Worm (Caenorhabditis elegans) whole organism, L4 larva: Measurements from ENCODE around the gene eif-2D.

Experiments
- D1046.2 ChIP-seq: fragments of 200-800 bp; sonication (Bioruptor generic); IDR thresholded peaks from 2 replicates; pipeline ENCODE4 v1.3.6; 2022; ENCODE audit warnings: missing genetic modification characterization, missing compliant biosample characterization
- F44E2.7 ChIP-seq: fragments of 200-800 bp; sonication (Bioruptor generic); IDR thresholded peaks from 2 replicates; pipeline ENCODE4 v2.1.2; 2022; ENCODE audit warnings: missing genetic modification characterization, missing compliant biosample characterization
- T20F7.1 ChIP-seq: fragments of 200-800 bp; sonication (Bioruptor generic); optimal IDR thresholded peaks from 2 replicates; lab custom pipeline; 2018; ENCODE audit warnings: mild to moderate bottlenecking, missing genetic modification characterization, missing compliant biosample characterization
- T26A8.4 ChIP-seq: fragments of 200-800 bp; sonication (Bioruptor generic); IDR thresholded peaks from 2 replicates; pipeline ENCODE4 v1.3.6; 2022; ENCODE audit warnings: missing genetic modification characterization, missing compliant biosample characterization
- Y105C5A.15 ChIP-seq: fragments of 200-800 bp; sonication (Bioruptor generic); IDR thresholded peaks from 2 replicates; pipeline ENCODE4 v1.3.6; 2022; ENCODE audit warnings: missing genetic modification characterization, missing compliant biosample characterization
- Y75B8A.6 ChIP-seq: fragments of 200-800 bp; sonication (Bioruptor generic); IDR thresholded peaks from 2 replicates; pipeline ENCODE4 v1.3.6; 2022; ENCODE audit warnings: missing genetic modification reagents, missing genetic modification characterization, missing compliant biosample characterization
- ZK546.5 ChIP-seq, 2 experiments: sonication (generic microtip); optimal IDR thresholded peaks; 2 replicates each; lab custom pipeline; 2017; ENCODE audit warnings: missing biosample characterization in 2 of 2, missing genetic modification characterization in 2 of 2
- aha-1 ChIP-seq: fragments of 150-350 bp; peaks from one replicate; lab custom pipeline; 2014; ENCODE audit warnings: missing biosample characterization, missing genetic modification characterization
- attf-4 ChIP-seq: sonication (generic microtip); optimal IDR thresholded peaks from 3 replicates; lab custom pipeline; 2017; ENCODE audit warnings: missing biosample characterization, missing genetic modification characterization
- ceh-32 ChIP-seq: sonication (generic microtip); optimal IDR thresholded peaks from 2 replicates; lab custom pipeline; 2016; ENCODE audit warnings: mild to moderate bottlenecking, missing genetic modification characterization, missing compliant biosample characterization; ENCODE audit not compliant: poor library complexity
- cey-2 ChIP-seq: sonication (generic microtip); optimal IDR thresholded peaks from 3 replicates; lab custom pipeline; 2017; ENCODE audit warnings: missing genetic modification characterization, mild to moderate bottlenecking, missing compliant biosample characterization, antibody characterized with exemption, borderline replicate concordance; ENCODE audit not compliant: insufficient read depth
- daf-19 ChIP-seq: fragments of 200-800 bp; sonication (Bioruptor generic); conservative IDR thresholded peaks from 2 replicates; pipeline ENCODE4 v1.3.6; 2022; ENCODE audit warnings: missing genetic modification characterization, missing compliant biosample characterization
- daf-8 ChIP-seq: fragments of 200-800 bp; sonication (Bioruptor generic); IDR thresholded peaks from 2 replicates; pipeline ENCODE4 v1.3.6; 2022; ENCODE audit warnings: missing genetic modification characterization, missing compliant biosample characterization
- dmd-6 ChIP-seq: fragments of 200-800 bp; sonication (Bioruptor generic); IDR thresholded peaks from 2 replicates; pipeline ENCODE4 v1.3.6; 2022; ENCODE audit warnings: missing genetic modification reagents, missing genetic modification characterization, missing compliant biosample characterization
- duxl-1 ChIP-seq: sonication (generic microtip); optimal IDR thresholded peaks from 2 replicates; lab custom pipeline; 2016; ENCODE audit warnings: mild to moderate bottlenecking, missing genetic modification characterization, moderate library complexity, missing compliant biosample characterization; ENCODE audit not compliant: poor library complexity
- dve-1 ChIP-seq: sonication (generic microtip); optimal IDR thresholded peaks from 2 replicates; lab custom pipeline; 2017; ENCODE audit warnings: antibody characterized with exemption, mild to moderate bottlenecking, missing genetic modification characterization, missing compliant biosample characterization; ENCODE audit not compliant: insufficient read depth
- egl-43 ChIP-seq: fragments of 200-800 bp; sonication (Bioruptor generic); IDR thresholded peaks from 2 replicates; pipeline ENCODE4 v1.3.6; 2022; ENCODE audit warnings: missing genetic modification reagents, missing genetic modification characterization, missing compliant biosample characterization
- fkh-10 ChIP-seq: fragments of 150-350 bp; optimal IDR thresholded peaks from 2 replicates; lab custom pipeline; 2014; ENCODE audit warnings: missing biosample characterization, missing genetic modification reagents, missing genetic modification characterization
- gei-8 ChIP-seq: fragments of 200-800 bp; sonication (Bioruptor generic); optimal IDR thresholded peaks from 2 replicates; lab custom pipeline; 2018; ENCODE audit warnings: mild to moderate bottlenecking, missing genetic modification characterization, missing compliant biosample characterization
- hlh-11 ChIP-seq: fragments of 200-800 bp; sonication (Bioruptor generic); optimal IDR thresholded peaks from 2 replicates; lab custom pipeline; 2018; ENCODE audit warnings: mild to moderate bottlenecking, missing genetic modification characterization, missing compliant biosample characterization
- hlh-30 ChIP-seq: sonication (generic microtip); optimal IDR thresholded peaks from 2 replicates; lab custom pipeline; 2017; ENCODE audit warnings: antibody characterized with exemption, mild to moderate bottlenecking, missing genetic modification characterization, missing compliant biosample characterization; ENCODE audit not compliant: insufficient read depth
- jun-1 ChIP-seq: fragments of 150-350 bp; optimal IDR thresholded peaks from 2 replicates; lab custom pipeline; 2014; ENCODE audit warnings: missing biosample characterization, missing genetic modification reagents, missing genetic modification characterization
- lim-7 ChIP-seq: fragments of 200-800 bp; sonication (Bioruptor generic); IDR thresholded peaks from 2 replicates; pipeline ENCODE4 v1.3.6; 2022; ENCODE audit warnings: missing genetic modification characterization, missing compliant biosample characterization
- lir-3 ChIP-seq: sonication (generic microtip); optimal IDR thresholded peaks from 2 replicates; lab custom pipeline; 2016; ENCODE audit warnings: mild to moderate bottlenecking, missing genetic modification characterization, missing compliant biosample characterization
- madf-5 ChIP-seq, 2 experiments: fragments of 200-800 bp; sonication (Bioruptor generic); IDR thresholded peaks; 2 replicates each; pipeline ENCODE4 v1.3.6; 2022; ENCODE audit warnings: missing compliant biosample characterization in 2 of 2, missing genetic modification characterization in 2 of 2
- mdl-1 ChIP-seq, 2 experiments: fragments of 150-350 bp in 1 of 2; sonication (generic microtip) in 1 of 2; optimal IDR thresholded peaks; 2 replicates each; lab custom pipeline; 2014 to 2017; ENCODE audit warnings: missing biosample characterization in 2 of 2, missing genetic modification characterization in 2 of 2
- mep-1 ChIP-seq: fragments of 150-350 bp; sonication (generic microtip); optimal IDR thresholded peaks from 3 replicates; lab custom pipeline; 2014; ENCODE audit warnings: missing biosample characterization, missing genetic modification characterization
- mxl-2 ChIP-seq: fragments of 200-800 bp; sonication (Bioruptor generic); conservative IDR thresholded peaks from 2 replicates; pipeline ENCODE4 v1.3.6; 2022; ENCODE audit warnings: missing genetic modification reagents, missing genetic modification characterization, missing compliant biosample characterization
- mxl-3 ChIP-seq: fragments of 200-800 bp; sonication (Bioruptor generic); optimal IDR thresholded peaks from 2 replicates; lab custom pipeline; 2018; ENCODE audit warnings: mild to moderate bottlenecking, missing genetic modification characterization, missing compliant biosample characterization
- nhr-102 ChIP-seq: sonication (generic microtip); optimal IDR thresholded peaks from 2 replicates; lab custom pipeline; 2016; ENCODE audit warnings: mild to moderate bottlenecking, missing genetic modification characterization, moderate library complexity, missing compliant biosample characterization
- nhr-11 ChIP-seq: fragments of 150-350 bp; optimal IDR thresholded peaks from 2 replicates; lab custom pipeline; 2014; ENCODE audit warnings: missing biosample characterization, missing genetic modification characterization
- nhr-28 ChIP-seq: fragments of 150-350 bp; optimal IDR thresholded peaks from 2 replicates; lab custom pipeline; 2014; ENCODE audit warnings: missing biosample characterization, missing genetic modification characterization
- nhr-6 ChIP-seq: fragments of 150-350 bp; optimal IDR thresholded peaks from 2 replicates; lab custom pipeline; 2014; ENCODE audit warnings: missing biosample characterization, missing genetic modification characterization
- nhr-76 ChIP-seq: fragments of 150-350 bp; optimal IDR thresholded peaks from 2 replicates; lab custom pipeline; 2014; ENCODE audit warnings: missing biosample characterization, missing genetic modification characterization
- nhr-77 ChIP-seq: fragments of 150-350 bp; optimal IDR thresholded peaks from 2 replicates; lab custom pipeline; 2014; ENCODE audit warnings: missing biosample characterization, missing genetic modification characterization
- php-3 ChIP-seq: fragments of 200-800 bp; sonication (Bioruptor generic); IDR thresholded peaks from 2 replicates; pipeline ENCODE4 v1.3.6; 2022; ENCODE audit warnings: missing genetic modification reagents, missing genetic modification characterization, missing compliant biosample characterization
- tag-97 ChIP-seq: fragments of 200-800 bp; sonication (Bioruptor generic); IDR thresholded peaks from 2 replicates; pipeline ENCODE4 v1.3.6; 2022; ENCODE audit warnings: missing genetic modification characterization, missing compliant biosample characterization
- tra-1 ChIP-seq: fragments of 200-800 bp; sonication (Bioruptor generic); IDR thresholded peaks from 2 replicates; pipeline ENCODE4 v1.3.6; 2022; ENCODE audit warnings: missing genetic modification reagents, missing genetic modification characterization, missing compliant biosample characterization
- unc-62 ChIP-seq, 3 experiments: fragments of 150-350 bp in 1 of 3; sonication (generic microtip); optimal IDR thresholded peaks in 2 of 3; peaks in 1 of 3; 1 replicate in 1 of 3; 2 replicates in 2 of 3; lab custom pipeline; 2014 to 2017; ENCODE audit warnings: missing biosample characterization in 3 of 3, missing genetic modification characterization in 3 of 3, missing genetic modification reagents in 3 of 3, missing genotype in 1 of 3
- vab-7 ChIP-seq: fragments of 200-800 bp; sonication (Bioruptor generic); IDR thresholded peaks from 2 replicates; pipeline ENCODE4 v1.3.6; 2022; ENCODE audit warnings: missing genetic modification reagents, missing genetic modification characterization, missing compliant biosample characterization
- zag-1 ChIP-seq: fragments of 150-350 bp; optimal IDR thresholded peaks from 2 replicates; lab custom pipeline; 2014; ENCODE audit warnings: missing biosample characterization, missing genetic modification characterization
- ztf-7 ChIP-seq: fragments of 150-350 bp; optimal IDR thresholded peaks from 2 replicates; lab custom pipeline; 2014; ENCODE audit warnings: missing biosample characterization, missing genetic modification characterization

Gene eif-2D

DNA sequence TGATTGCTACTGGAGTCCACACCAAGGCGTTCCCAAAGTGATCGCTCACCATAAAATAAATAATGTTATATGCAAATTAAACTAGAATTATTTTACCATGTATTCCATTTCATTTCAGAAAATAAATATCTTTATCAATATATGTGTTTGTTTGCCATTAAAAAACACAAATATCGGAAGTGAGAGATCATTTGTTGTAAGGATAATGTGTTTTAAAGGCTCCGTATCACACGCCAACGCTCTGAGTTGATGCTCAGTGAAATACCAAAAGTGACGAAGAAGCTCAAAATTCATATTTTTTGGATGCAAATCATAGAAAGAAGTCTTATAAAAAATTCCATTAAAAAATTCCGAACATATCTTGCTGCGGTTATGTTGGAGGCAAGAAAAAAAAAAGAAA, 4.7 kb downstream of the eif-2D start:
- no peak for TF ChIP-seq nhr-102 (tag; lab: Kevin White, UChicago)
- TF ChIP-seq unc-62 (GFP tag; optimal IDR thresholded peaks at IDR 0.05 in 1 of 2; lab: Kevin White, UChicago) = peak in 1 of 2 experiments; percentile 91
- TF ChIP-seq unc-62 (tag; optimal IDR thresholded peaks at IDR 0.05; lab: Kevin White, UChicago) = no peak

DNA sequence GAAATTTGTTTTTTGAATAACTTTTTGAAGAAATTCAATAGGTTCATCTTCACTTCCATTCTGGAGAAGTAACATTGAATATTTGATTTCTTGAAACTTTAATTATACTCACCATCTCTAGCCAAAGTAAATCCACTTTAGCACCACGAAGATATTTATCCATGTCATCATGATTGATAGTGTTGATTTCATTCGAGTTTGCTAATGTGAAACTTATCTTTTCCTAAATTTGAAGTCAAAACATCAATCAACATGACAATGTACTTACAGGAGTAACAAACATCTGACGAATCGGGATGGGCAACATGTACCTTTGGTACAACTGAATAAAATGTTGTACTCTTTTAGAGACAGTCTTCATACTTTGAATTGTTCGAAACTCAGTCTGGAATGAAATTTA, 5.8 kb downstream of the eif-2D start:
- peak; percentile 56 for TF ChIP-seq aha-1 (tag; lab: Kevin White, UChicago)
- no peak for TF ChIP-seq daf-8 (GFP tag; lab: Robert Waterston, UW)
- TF ChIP-seq unc-62 (GFP tag; optimal IDR thresholded peaks at IDR 0.05 in 1 of 2; lab: Kevin White, UChicago) = peak in 1 of 2 experiments; percentile 62
- TF ChIP-seq unc-62 (tag; optimal IDR thresholded peaks at IDR 0.05; lab: Kevin White, UChicago) = no peak

DNA sequence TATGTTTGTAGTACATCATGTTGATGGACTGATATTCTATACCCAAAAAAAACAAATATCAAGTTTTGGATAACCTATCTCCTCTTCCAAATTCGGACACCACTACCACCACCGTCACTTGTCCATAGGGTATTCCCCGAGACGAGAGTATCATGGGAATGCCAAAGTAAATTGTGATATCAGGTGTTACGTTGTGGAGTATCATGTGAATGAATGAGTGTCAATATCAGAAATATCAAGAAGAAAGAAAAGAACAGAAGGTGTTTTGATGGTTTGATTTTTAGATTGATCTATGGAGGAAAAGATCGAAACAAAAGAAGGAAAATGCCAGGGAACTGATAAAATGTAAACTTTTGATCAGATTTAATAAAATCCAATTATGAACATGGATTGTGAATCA, 6.7 kb downstream of the eif-2D start:
- TF ChIP-seq Y105C5A.15 (GFP tag; lab: Robert Waterston, UW) = no peak
- TF ChIP-seq nhr-28 (tag; lab: Kevin White, UChicago) = peak; percentile 70
- TF ChIP-seq nhr-6 (tag; lab: Kevin White, UChicago) = peak; percentile 30
- TF ChIP-seq nhr-77 (tag; lab: Kevin White, UChicago) = peak; percentile 21
- no peak for TF ChIP-seq daf-19 (GFP tag; lab: Robert Waterston, UW)
- TF ChIP-seq hlh-30 (tag; lab: Kevin White, UChicago) = peak; percentile 90
- TF ChIP-seq dve-1 (tag; lab: Kevin White, UChicago) = peak; percentile 52
- TF ChIP-seq mep-1 (tag; lab: Kevin White, UChicago) = peak; percentile 7
- TF ChIP-seq mxl-3 (GFP tag; lab: Kevin White, UChicago) = peak; percentile 31
- TF ChIP-seq vab-7 = no peak
- peak; percentile 78 for TF ChIP-seq dmd-6 (GFP tag; lab: Robert Waterston, UW)
- peak in 1 of 2 experiments; percentile 50 for TF ChIP-seq mdl-1 (tag; optimal IDR thresholded peaks at IDR 0.05; lab: Kevin White, UChicago)
- peak; percentile 80 for TF ChIP-seq aha-1 (tag; lab: Kevin White, UChicago)
- peak; percentile 47 for TF ChIP-seq nhr-11 (tag; lab: Kevin White, UChicago)
- peak; percentile 51 for TF ChIP-seq hlh-11 (tag; lab: Kevin White, UChicago)
- TF ChIP-seq Y75B8A.6 = no peak

DNA sequence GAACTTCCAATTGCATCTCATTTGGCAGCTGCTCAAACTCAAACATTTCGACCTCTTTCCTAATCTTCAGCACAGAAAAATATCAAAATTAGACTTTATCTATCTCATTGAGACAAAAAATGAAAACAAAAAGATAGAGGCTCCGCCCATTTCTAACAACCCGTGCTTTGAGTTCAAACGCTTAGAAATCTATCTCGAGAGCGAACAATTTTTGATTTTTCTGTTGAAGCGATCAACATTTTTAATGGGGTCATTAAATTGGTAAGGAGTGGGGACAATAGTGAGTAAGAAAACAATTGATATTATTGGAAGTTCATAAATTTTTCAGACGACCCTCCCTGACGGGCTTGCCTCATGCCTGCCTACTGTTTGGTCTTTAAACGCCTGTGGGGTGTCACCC, 7.3 kb downstream of the eif-2D start, which contains the start of the genes C25H3.10 and C25H3.1:
TSS of gene C25H3.10 (minus strand) at position 101 of the 400 bp plus-strand sequence.
TSS of gene C25H3.1 (plus strand) at position 203 of the 400 bp plus-strand sequence.
- TF ChIP-seq hlh-30 (tag; lab: Kevin White, UChicago) = peak; percentile 19
- peak; percentile 12 for TF ChIP-seq nhr-28 (tag; lab: Kevin White, UChicago)
- TF ChIP-seq vab-7 = no peak

- no peak for TF ChIP-seq ceh-32 (tag; lab: Kevin White, UChicago)
- no peak for TF ChIP-seq tra-1 (GFP tag; lab: Robert Waterston, UW)
- no peak for TF ChIP-seq T20F7.1 (GFP tag; lab: Kevin White, UChicago)
- peak; percentile 78 for TF ChIP-seq T26A8.4 (GFP tag; lab: Robert Waterston, UW)
- no peak for TF ChIP-seq D1046.2 (GFP tag; lab: Robert Waterston, UW)
- no peak for TF ChIP-seq zag-1 (tag; lab: Kevin White, UChicago)
- no peak for TF ChIP-seq mxl-2 (GFP tag; lab: Robert Waterston, UW)
- no peak for TF ChIP-seq egl-43 (GFP tag; lab: Robert Waterston, UW)
- TF ChIP-seq mdl-1 (tag; optimal IDR thresholded peaks at IDR 0.05; lab: Kevin White, UChicago) = peak; percentile 59 to 75
- no peak for TF ChIP-seq tag-97 (GFP tag; lab: Robert Waterston, UW)
- TF ChIP-seq ZK546.5 (tag; optimal IDR thresholded peaks at IDR 0.05; lab: Kevin White, UChicago) = no peak
- peak; percentile 26 for TF ChIP-seq aha-1 (tag; lab: Kevin White, UChicago)
- no peak for TF ChIP-seq gei-8 (GFP tag; lab: Kevin White, UChicago)
- TF ChIP-seq lir-3 = no peak
- peak; percentile 27 for TF ChIP-seq ztf-7
- TF ChIP-seq daf-19 (GFP tag; lab: Robert Waterston, UW) = no peak
- TF ChIP-seq cey-2 (tag; lab: Kevin White, UChicago) = no peak
- TF ChIP-seq nhr-77 (tag; lab: Kevin White, UChicago) = no peak
- no peak for TF ChIP-seq nhr-76 (tag; lab: Kevin White, UChicago)
- TF ChIP-seq jun-1 (tag; lab: Kevin White, UChicago) = peak; percentile 30
- TF ChIP-seq F44E2.7 (GFP tag; lab: Robert Waterston, UW) = no peak
- peak; percentile 45; the same call in 1 of the 2 replicates for TF ChIP-seq php-3
- no peak for TF ChIP-seq lim-7 (GFP tag; lab: Robert Waterston, UW)
- peak; percentile 76 for TF ChIP-seq duxl-1
- no peak for TF ChIP-seq madf-5 (GFP tag; IDR thresholded peaks at IDR 0.05; lab: Robert Waterston, UW)
- no peak for TF ChIP-seq fkh-10 (GFP tag; lab: Kevin White, UChicago)
- TF ChIP-seq attf-4 (tag; lab: Kevin White, UChicago) = no peak
Measured at ce11 chrII:5701485-5701884, 10.0 kb downstream of the eif-2D start.
